Worm (Caenorhabditis elegans) whole organism, young adult: Measurements from ENCODE around the gene F58A6.2.
A peak's percentile ranks its signal among the peaks of the same experiment; 100 is the strongest.

ENCODE experiments used
- B0019.2 ChIP-seq: fragments of 200-800 bp; sonication (Bioruptor generic); conservative IDR thresholded peaks from 2 replicates; pipeline ENCODE4 v1.3.6; 2022; ENCODE audit warnings: missing genetic modification reagents, missing genetic modification characterization, missing compliant biosample characterization
- B0336.3 ChIP-seq: fragments of 200-800 bp; sonication (Bioruptor generic); IDR thresholded peaks from 2 replicates; pipeline ENCODE4 v1.3.6; 2022; ENCODE audit warnings: missing genetic modification characterization, missing compliant biosample characterization
- C17E4.6 ChIP-seq: fragments of 200-800 bp; sonication (Bioruptor generic); IDR thresholded peaks from 2 replicates; pipeline ENCODE4 v1.3.6; 2022; ENCODE audit warnings: missing genetic modification reagents, missing genetic modification characterization, missing compliant biosample characterization
- D2030.7 ChIP-seq: fragments of 200-800 bp; sonication (Bioruptor generic); IDR thresholded peaks from 2 replicates; pipeline ENCODE4 v1.3.6; 2022; ENCODE audit warnings: missing genetic modification reagents, missing genetic modification characterization, missing compliant biosample characterization
- F10E7.11 ChIP-seq: sonication (generic microtip); optimal IDR thresholded peaks from 2 replicates; lab custom pipeline; 2017; ENCODE audit warnings: mild to moderate bottlenecking, missing genetic modification characterization, moderate library complexity, missing compliant biosample characterization
- F37B4.10 ChIP-seq: fragments of 200-800 bp; sonication (Bioruptor generic); IDR thresholded peaks from 2 replicates; pipeline ENCODE4 v1.3.6; 2022; ENCODE audit warnings: missing genetic modification characterization, missing compliant biosample characterization
- F57A8.1 ChIP-seq: fragments of 200-800 bp; sonication (Bioruptor generic); optimal IDR thresholded peaks from 2 replicates; lab custom pipeline; 2018; ENCODE audit warnings: mild to moderate bottlenecking, missing genetic modification characterization, moderate library complexity, missing compliant biosample characterization
- T26A5.8 ChIP-seq: sonication (generic microtip); optimal IDR thresholded peaks from 2 replicates; lab custom pipeline; 2016; ENCODE audit warnings: missing genetic modification characterization, missing compliant biosample characterization
- Y53G8AR.9 ChIP-seq: fragments of 200-800 bp; sonication (Bioruptor generic); conservative IDR thresholded peaks from 2 replicates; pipeline ENCODE4 v1.3.6; 2022; ENCODE audit warnings: missing genetic modification reagents, missing genetic modification characterization, missing compliant biosample characterization
- Y56A3A.18 ChIP-seq: fragments of 200-800 bp; sonication (Bioruptor generic); IDR thresholded peaks from 2 replicates; pipeline ENCODE4 v1.3.6; 2022; ENCODE audit warnings: missing genetic modification reagents, missing genetic modification characterization, missing compliant biosample characterization
- Y95B8A.8 ChIP-seq: fragments of 200-800 bp; sonication (Bioruptor generic); IDR thresholded peaks from 2 replicates; pipeline ENCODE4 v1.3.6; 2022; ENCODE audit warnings: missing genetic modification reagents, missing genetic modification characterization, missing compliant biosample characterization
- athp-1 ChIP-seq: sonication (generic microtip); optimal IDR thresholded peaks from 2 replicates; lab custom pipeline; 2017; ENCODE audit warnings: mild to moderate bottlenecking, missing genetic modification characterization, missing compliant biosample characterization
- attf-3 ChIP-seq: fragments of 200-800 bp; sonication (Bioruptor generic); conservative IDR thresholded peaks from 2 replicates; pipeline ENCODE4 v1.3.6; 2022; ENCODE audit warnings: missing genetic modification reagents, missing genetic modification characterization, missing compliant biosample characterization
- attf-5 ChIP-seq: fragments of 200-800 bp; sonication (Bioruptor generic); optimal IDR thresholded peaks from 2 replicates; lab custom pipeline; 2018; ENCODE audit warnings: mild to moderate bottlenecking, missing genetic modification characterization, missing compliant biosample characterization
- bed-1 ChIP-seq: fragments of 200-800 bp; sonication (Bioruptor generic); IDR thresholded peaks from 2 replicates; pipeline ENCODE4 v1.3.6; 2022; ENCODE audit warnings: missing genetic modification reagents, missing genetic modification characterization, missing compliant biosample characterization
- ccch-3 ChIP-seq: fragments of 200-800 bp; sonication (Bioruptor generic); optimal IDR thresholded peaks from 2 replicates; lab custom pipeline; 2018; ENCODE audit warnings: mild to moderate bottlenecking, missing genetic modification characterization, missing compliant biosample characterization
- cebp-1 ChIP-seq, 2 experiments: fragments of 200-800 bp in 1 of 2; sonication (Bioruptor generic) in 1 of 2; sonication (generic microtip) in 1 of 2; IDR thresholded peaks in 1 of 2; optimal IDR thresholded peaks in 1 of 2; 2 replicates each; pipeline versions ENCODE4 v1.3.6 to Lab custom; 2017 to 2022; ENCODE audit warnings: missing compliant biosample characterization in 2 of 2, missing genetic modification characterization in 2 of 2, mild to moderate bottlenecking in 1 of 2, missing genetic modification reagents in 1 of 2, moderate library complexity in 1 of 2
- ceh-100 ChIP-seq: fragments of 200-800 bp; sonication (Bioruptor generic); IDR thresholded peaks from 2 replicates; pipeline ENCODE4 v1.3.6; 2022; ENCODE audit warnings: missing genetic modification reagents, missing genetic modification characterization, missing compliant biosample characterization
- ceh-27 ChIP-seq: fragments of 200-800 bp; sonication (Bioruptor generic); optimal IDR thresholded peaks from 2 replicates; lab custom pipeline; 2018; ENCODE audit warnings: mild to moderate bottlenecking, missing genetic modification characterization, moderate library complexity, missing compliant biosample characterization
- ceh-58 ChIP-seq: fragments of 200-800 bp; sonication (Bioruptor generic); IDR thresholded peaks from 2 replicates; pipeline ENCODE4 v1.3.6; 2022; ENCODE audit warnings: missing genetic modification characterization, missing compliant biosample characterization
- ceh-91 ChIP-seq: fragments of 200-800 bp; sonication (Bioruptor generic); IDR thresholded peaks from 2 replicates; pipeline ENCODE4 v1.3.6; 2022; ENCODE audit warnings: missing genetic modification reagents, missing genetic modification characterization, missing compliant biosample characterization
- dpff-1 ChIP-seq: sonication (generic microtip); optimal IDR thresholded peaks from 2 replicates; lab custom pipeline; 2017; ENCODE audit warnings: mild to moderate bottlenecking, missing genetic modification characterization, missing compliant biosample characterization
- egl-18 ChIP-seq: fragments of 200-800 bp; sonication (Bioruptor generic); IDR thresholded peaks from 2 replicates; pipeline ENCODE4 v1.3.6; 2022; ENCODE audit warnings: missing genetic modification reagents, missing genetic modification characterization, missing compliant biosample characterization
- ekl-4 ChIP-seq: fragments of 200-800 bp; sonication (Bioruptor generic); IDR thresholded peaks from 2 replicates; pipeline ENCODE4 v1.3.6; 2022; ENCODE audit warnings: missing genetic modification reagents, missing genetic modification characterization, missing compliant biosample characterization
- fkh-3 ChIP-seq: sonication (generic microtip); optimal IDR thresholded peaks from 2 replicates; lab custom pipeline; 2016; ENCODE audit warnings: mild to moderate bottlenecking, missing genetic modification characterization, missing compliant biosample characterization
- hmg-1.2 ChIP-seq: fragments of 200-800 bp; sonication (Bioruptor generic); IDR thresholded peaks from 2 replicates; pipeline ENCODE4 v1.3.6; 2022; ENCODE audit warnings: missing genetic modification reagents, missing genetic modification characterization, missing compliant biosample characterization
- hsf-1 ChIP-seq: fragments of 200-800 bp; sonication (Bioruptor generic); IDR thresholded peaks from 2 replicates; pipeline ENCODE4 v1.3.6; 2022; ENCODE audit warnings: missing genetic modification reagents, missing genetic modification characterization, missing compliant biosample characterization
- let-607 ChIP-seq, 2 experiments: fragments of 200-800 bp in 1 of 2; sonication (Bioruptor generic) in 1 of 2; sonication (generic microtip) in 1 of 2; optimal IDR thresholded peaks; 2 replicates each; lab custom pipeline; 2016 to 2018; ENCODE audit warnings: mild to moderate bottlenecking in 2 of 2, missing compliant biosample characterization in 2 of 2, missing genetic modification characterization in 2 of 2, moderate library complexity in 2 of 2, missing genotype in 1 of 2
- lin-54 ChIP-seq: fragments of 200-800 bp; sonication (Bioruptor generic); optimal IDR thresholded peaks from 2 replicates; lab custom pipeline; 2018; ENCODE audit warnings: mild to moderate bottlenecking, missing genetic modification characterization, missing compliant biosample characterization
- madf-10 ChIP-seq: sonication (generic microtip); optimal IDR thresholded peaks from 2 replicates; lab custom pipeline; 2016; ENCODE audit warnings: mild to moderate bottlenecking, missing genetic modification characterization, missing compliant biosample characterization
- madf-8 ChIP-seq: fragments of 200-800 bp; sonication (Bioruptor generic); conservative IDR thresholded peaks from 2 replicates; pipeline ENCODE4 v1.3.6; 2022; ENCODE audit warnings: missing genetic modification reagents, missing genetic modification characterization, missing compliant biosample characterization
- nhr-80 ChIP-seq: sonication (generic microtip); optimal IDR thresholded peaks from 2 replicates; lab custom pipeline; 2016; ENCODE audit warnings: missing genetic modification characterization, missing compliant biosample characterization
- pbrm-1 ChIP-seq: fragments of 200-800 bp; sonication (Bioruptor generic); IDR thresholded peaks from 2 replicates; pipeline ENCODE4 v1.3.6; 2022; ENCODE audit warnings: missing genetic modification reagents, missing genetic modification characterization, missing compliant biosample characterization
- repo-1 ChIP-seq: sonication (generic microtip); optimal IDR thresholded peaks from 2 replicates; lab custom pipeline; 2017; ENCODE audit warnings: mild to moderate bottlenecking, missing genetic modification characterization, missing compliant biosample characterization
- snpc-3.4 ChIP-seq: sonication (generic microtip); optimal IDR thresholded peaks from 2 replicates; lab custom pipeline; 2017; ENCODE audit warnings: missing genetic modification characterization, mild to moderate bottlenecking, missing compliant biosample characterization, antibody characterized with exemption, moderate library complexity, missing genotype, missing genetic modification reagents
- snpc-4 ChIP-seq, 5 experiments: fragments of 150-350 bp in 1 of 5; sonication (generic microtip) in 4 of 5; optimal IDR thresholded peaks; 2 replicates each; lab custom pipeline; 2014 to 2018; ENCODE audit warnings: missing genetic modification characterization in 5 of 5, missing biosample characterization in 3 of 5, antibody characterized with exemption in 2 of 5, mild to moderate bottlenecking in 2 of 5, missing compliant biosample characterization in 2 of 5, missing genotype in 2 of 5, moderate library complexity in 2 of 5, missing genetic modification reagents in 1 of 5
- sptf-2 ChIP-seq: fragments of 200-800 bp; sonication (Bioruptor generic); optimal IDR thresholded peaks from 2 replicates; lab custom pipeline; 2018; ENCODE audit warnings: mild to moderate bottlenecking, missing genetic modification characterization, missing compliant biosample characterization
- tbp1 ChIP-seq: fragments of 200-800 bp; sonication (Bioruptor generic); optimal IDR thresholded peaks from 2 replicates; lab custom pipeline; 2018; ENCODE audit warnings: mild to moderate bottlenecking, missing genetic modification characterization, missing compliant biosample characterization
- unc-130 ChIP-seq: sonication (generic microtip); optimal IDR thresholded peaks from 2 replicates; lab custom pipeline; 2016; ENCODE audit warnings: missing genetic modification reagents, missing genetic modification characterization, missing compliant biosample characterization
- unc-62 ChIP-seq: fragments of 150-350 bp; optimal IDR thresholded peaks from 2 replicates; lab custom pipeline; 2014; ENCODE audit warnings: missing biosample characterization, missing genetic modification reagents, missing genetic modification characterization
- zfh-2 ChIP-seq: fragments of 200-800 bp; sonication (Bioruptor generic); conservative IDR thresholded peaks from 2 replicates; pipeline ENCODE4 v1.3.6; 2022; ENCODE audit warnings: missing genetic modification reagents, missing genetic modification characterization, missing compliant biosample characterization
- ztf-26 ChIP-seq: sonication (generic microtip); optimal IDR thresholded peaks from 2 replicates; lab custom pipeline; 2017; ENCODE audit warnings: missing genetic modification characterization, missing compliant biosample characterization
- ztf-28 ChIP-seq: fragments of 200-800 bp; sonication (Bioruptor generic); IDR thresholded peaks from 2 replicates; pipeline ENCODE4 v1.3.6; 2022; ENCODE audit warnings: missing genetic modification reagents, missing genetic modification characterization, missing compliant biosample characterization
- ztf-6 ChIP-seq: fragments of 200-800 bp; sonication (Bioruptor generic); IDR thresholded peaks from 2 replicates; pipeline ENCODE4 v1.3.6; 2022; ENCODE audit warnings: missing genetic modification reagents, missing genetic modification characterization, missing compliant biosample characterization

F58A6.2 gene

DNA sequence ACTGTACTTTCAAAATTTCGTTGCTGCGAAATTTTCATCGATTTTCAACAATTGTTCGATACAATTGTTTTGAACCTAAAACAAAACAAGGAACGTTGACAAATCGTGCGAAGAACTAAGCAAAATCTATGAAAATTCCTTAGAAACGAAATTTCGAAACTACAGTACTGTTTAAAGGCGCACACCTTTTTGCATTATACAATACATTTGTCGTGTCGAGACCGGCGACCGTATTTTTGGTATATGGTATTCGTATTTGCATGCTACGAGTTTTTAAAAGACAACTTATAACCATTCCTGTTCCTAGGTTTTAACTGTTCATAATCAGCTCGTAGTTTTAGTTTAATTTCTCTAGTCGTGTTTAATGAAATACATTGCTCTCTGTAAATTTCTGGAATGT lies 42.1 kb downstream of the F58A6.2 start:
- TF ChIP-seq ceh-91 (no peak), madf-10 (tag; lab: Kevin White, UChicago) (no peak), Y56A3A.18 (peak; percentile 79; the same call in 1 of the 2 replicates), ekl-4 (GFP tag; lab: Robert Waterston, UW) (peak; percentile 38; the same call in 1 of the 2 replicates), bed-1 (GFP tag; lab: Robert Waterston, UW) (no peak), F10E7.11 (tag; lab: Kevin White, UChicago) (no peak), C17E4.6 (GFP tag; lab: Robert Waterston, UW) (0 out of 2 replicates have a peak, but pooled peaks have one; percentile 31), ztf-6 (GFP tag; lab: Robert Waterston, UW) (no peak), snpc-4 (GFP tag; optimal IDR thresholded peaks at IDR 0.05; lab: Kevin White, UChicago) (no peak), snpc-4 (tag; optimal IDR thresholded peaks at IDR 0.05; lab: Kevin White, UChicago) (no peak), T26A5.8 (no peak), repo-1 (peak; percentile 80), ccch-3 (GFP tag; lab: Kevin White, UChicago) (no peak), ceh-100 (0 out of 2 replicates have a peak, but pooled peaks have one; percentile 18), ztf-28 (GFP tag; lab: Robert Waterston, UW) (no peak), pbrm-1 (GFP tag; lab: Robert Waterston, UW) (0 out of 2 replicates have a peak, but pooled peaks have one; percentile 20), B0336.3 (peak; percentile 44; the same call in 1 of the 2 replicates), let-607 (tag; optimal IDR thresholded peaks at IDR 0.05; lab: Kevin White, UChicago) (peak in 1 of 2 experiments; percentile 7), cebp-1 (GFP tag; IDR thresholded peaks at IDR 0.05; lab: Robert Waterston, UW) (no peak), cebp-1 (tag; optimal IDR thresholded peaks at IDR 0.05; lab: Kevin White, UChicago) (peak; percentile 18)

DNA sequence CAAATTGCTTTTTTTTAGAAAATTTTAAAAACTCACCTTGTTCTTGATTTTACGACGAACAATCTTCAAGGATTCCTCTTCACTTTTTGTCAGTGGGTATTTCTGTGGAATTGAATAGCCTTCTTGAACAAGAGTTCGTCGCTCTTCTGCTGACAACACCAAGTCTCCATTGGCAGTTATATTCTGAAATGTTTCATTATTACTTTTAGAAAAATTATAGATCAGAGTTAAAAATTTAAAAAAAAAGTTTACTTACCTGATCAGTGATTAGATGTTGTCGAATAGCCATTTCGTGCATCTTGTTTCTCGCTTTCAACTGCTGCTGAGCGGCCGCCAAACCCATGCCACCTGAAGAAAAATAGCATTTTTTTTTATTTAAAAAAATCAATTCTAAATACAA lies 43.8 kb downstream of the F58A6.2 start:
- TF ChIP-seq ekl-4 (GFP tag; lab: Robert Waterston, UW) (0 out of 2 replicates have a peak, but pooled peaks have one; percentile 13), lin-54 (no peak)

DNA sequence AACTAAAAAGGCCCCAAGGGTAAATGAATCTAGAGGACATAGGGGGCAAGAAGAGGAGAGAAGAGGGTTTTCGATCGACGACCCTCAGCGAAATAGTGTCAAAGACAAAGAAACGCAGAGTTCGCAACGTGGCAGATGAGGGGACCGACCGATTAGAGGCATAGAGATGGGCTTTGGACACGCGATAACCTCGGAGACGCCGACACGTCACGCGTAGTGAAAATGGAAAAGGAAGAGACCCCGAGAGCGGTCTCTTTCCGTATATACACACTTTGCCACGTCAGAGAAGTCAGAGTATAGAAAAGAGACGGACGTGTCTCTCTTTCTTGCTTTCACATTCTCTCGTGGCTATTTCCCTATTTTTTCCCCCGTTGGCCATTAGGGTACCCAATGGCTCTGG lies 45.0 kb downstream of the F58A6.2 start:
- no peak for TF ChIP-seq unc-130 (GFP tag; lab: Kevin White, UChicago)
- TF ChIP-seq cebp-1 (GFP tag; IDR thresholded peaks at IDR 0.05; lab: Robert Waterston, UW): no peak
- peak; percentile 72 for TF ChIP-seq cebp-1 (tag; optimal IDR thresholded peaks at IDR 0.05; lab: Kevin White, UChicago)
- TF ChIP-seq Y53G8AR.9 (GFP tag; lab: Robert Waterston, UW): 0 out of 2 replicates have a peak, but pooled peaks have one; percentile 36
- peak; percentile 83 for TF ChIP-seq hmg-1.2 (GFP tag; lab: Robert Waterston, UW)
- peak; percentile 31 for TF ChIP-seq unc-62 (GFP tag; lab: Kevin White, UChicago)
- TF ChIP-seq madf-8 (GFP tag; lab: Robert Waterston, UW): no peak
- TF ChIP-seq attf-3 (GFP tag; lab: Robert Waterston, UW): no peak
- TF ChIP-seq bed-1 (GFP tag; lab: Robert Waterston, UW): no peak
- TF ChIP-seq Y95B8A.8 (GFP tag; lab: Robert Waterston, UW): no peak
- peak; percentile 27 for TF ChIP-seq ztf-26
- no peak for TF ChIP-seq athp-1 (tag; lab: Kevin White, UChicago)
- no peak for TF ChIP-seq ceh-58 (GFP tag; lab: Robert Waterston, UW)
- peak; percentile 40 for TF ChIP-seq ceh-27 (GFP tag; lab: Kevin White, UChicago)
- TF ChIP-seq B0019.2 (GFP tag; lab: Robert Waterston, UW): no peak
- TF ChIP-seq nhr-80 (tag; lab: Kevin White, UChicago): peak; percentile 1
- TF ChIP-seq B0336.3: peak; percentile 42; the same call in 1 of the 2 replicates
- TF ChIP-seq egl-18: no peak
- TF ChIP-seq D2030.7 (GFP tag; lab: Robert Waterston, UW): no peak
- TF ChIP-seq pbrm-1 (GFP tag; lab: Robert Waterston, UW): 0 out of 2 replicates have a peak, but pooled peaks have one; percentile 34
- TF ChIP-seq fkh-3 (tag; lab: Kevin White, UChicago): no peak
- no peak for TF ChIP-seq F37B4.10 (GFP tag; lab: Robert Waterston, UW)
- TF ChIP-seq hsf-1 (GFP tag; lab: Robert Waterston, UW): 0 out of 2 replicates have a peak, but pooled peaks have one; percentile 15
- TF ChIP-seq sptf-2 (GFP tag; lab: Kevin White, UChicago): no peak
- no peak for TF ChIP-seq F57A8.1 (GFP tag; lab: Kevin White, UChicago)
- TF ChIP-seq zfh-2 (GFP tag; lab: Robert Waterston, UW): peak; percentile 92
- TF ChIP-seq dpff-1 (tag; lab: Kevin White, UChicago): no peak
- TF ChIP-seq tbp1: peak; percentile 25
- TF ChIP-seq madf-10 (tag; lab: Kevin White, UChicago): peak; percentile 61
- TF ChIP-seq attf-5 (GFP tag; lab: Kevin White, UChicago): peak; percentile 75
- TF ChIP-seq snpc-3.4 (tag; lab: Kevin White, UChicago): no peak
